Worm (Caenorhabditis elegans) whole organism, L4 larva: ENCODE measurements around the gene H25P19.1.

Experiments
- F44E2.7 ChIP-seq: fragments of 200-800 bp; sonication (Bioruptor generic); IDR thresholded peaks from 2 replicates; pipeline ENCODE4 v2.1.2; 2022; ENCODE audit warnings: missing genetic modification characterization, missing compliant biosample characterization
- Y5F2A.4 ChIP-seq: fragments of 200-800 bp; sonication (Bioruptor generic); optimal IDR thresholded peaks from 2 replicates; lab custom pipeline; 2018; ENCODE audit warnings: mild to moderate bottlenecking, missing genetic modification characterization, missing compliant biosample characterization
- ZK337.2 ChIP-seq: fragments of 200-800 bp; sonication (Bioruptor generic); IDR thresholded peaks from 2 replicates; pipeline ENCODE4 v1.3.6; 2022; ENCODE audit warnings: missing genetic modification reagents, missing genetic modification characterization, missing compliant biosample characterization
- aha-1 ChIP-seq: fragments of 150-350 bp; peaks from one replicate; lab custom pipeline; 2014; ENCODE audit warnings: missing biosample characterization, missing genetic modification characterization
- arid-1 ChIP-seq: fragments of 200-800 bp; sonication (Bioruptor generic); conservative IDR thresholded peaks from 2 replicates; pipeline ENCODE4 v1.3.6; 2022; ENCODE audit warnings: missing genetic modification reagents, missing genetic modification characterization, missing compliant biosample characterization
- ceh-28 ChIP-seq: fragments of 150-350 bp; optimal IDR thresholded peaks from 2 replicates; lab custom pipeline; 2014; ENCODE audit warnings: missing biosample characterization, missing genetic modification reagents, missing genetic modification characterization
- ceh-32 ChIP-seq: sonication (generic microtip); optimal IDR thresholded peaks from 2 replicates; lab custom pipeline; 2016; ENCODE audit warnings: mild to moderate bottlenecking, missing genetic modification characterization, missing compliant biosample characterization; ENCODE audit not compliant: poor library complexity
- ceh-44 ChIP-seq: fragments of 200-800 bp; sonication (Bioruptor generic); IDR thresholded peaks from 2 replicates; pipeline ENCODE4 v1.3.6; 2022; ENCODE audit warnings: missing genetic modification reagents, missing genetic modification characterization, missing compliant biosample characterization
- ctbp-1 ChIP-seq: fragments of 200-800 bp; sonication (Bioruptor generic); IDR thresholded peaks from 2 replicates; pipeline ENCODE4 v1.3.6; 2022; ENCODE audit warnings: missing genetic modification reagents, missing genetic modification characterization, missing compliant biosample characterization
- daf-16 ChIP-seq, 3 experiments: sonication (generic microtip); optimal IDR thresholded peaks; 2 replicates each; lab custom pipeline; 2016 to 2017; ENCODE audit warnings: missing genetic modification characterization in 3 of 3, missing genetic modification reagents in 3 of 3, mild to moderate bottlenecking in 2 of 3, missing compliant biosample characterization in 2 of 3, missing biosample characterization in 1 of 3, moderate library complexity in 1 of 3
- daf-8 ChIP-seq: fragments of 200-800 bp; sonication (Bioruptor generic); IDR thresholded peaks from 2 replicates; pipeline ENCODE4 v1.3.6; 2022; ENCODE audit warnings: missing genetic modification characterization, missing compliant biosample characterization
- dmd-6 ChIP-seq: fragments of 200-800 bp; sonication (Bioruptor generic); IDR thresholded peaks from 2 replicates; pipeline ENCODE4 v1.3.6; 2022; ENCODE audit warnings: missing genetic modification reagents, missing genetic modification characterization, missing compliant biosample characterization
- egl-27 ChIP-seq: sonication (generic microtip); optimal IDR thresholded peaks from 3 replicates; lab custom pipeline; 2017; ENCODE audit warnings: missing biosample characterization, missing genetic modification reagents, missing genetic modification characterization
- fkh-10 ChIP-seq: fragments of 150-350 bp; optimal IDR thresholded peaks from 2 replicates; lab custom pipeline; 2014; ENCODE audit warnings: missing biosample characterization, missing genetic modification reagents, missing genetic modification characterization
- hlh-11 ChIP-seq: fragments of 200-800 bp; sonication (Bioruptor generic); optimal IDR thresholded peaks from 2 replicates; lab custom pipeline; 2018; ENCODE audit warnings: mild to moderate bottlenecking, missing genetic modification characterization, missing compliant biosample characterization
- hmg-1.1 ChIP-seq: fragments of 200-800 bp; sonication (Bioruptor generic); IDR thresholded peaks from 2 replicates; pipeline ENCODE4 v1.3.6; 2022; ENCODE audit warnings: missing genetic modification reagents, missing genetic modification characterization, missing compliant biosample characterization
- jun-1 ChIP-seq: fragments of 150-350 bp; optimal IDR thresholded peaks from 2 replicates; lab custom pipeline; 2014; ENCODE audit warnings: missing biosample characterization, missing genetic modification reagents, missing genetic modification characterization
- madf-9 ChIP-seq: fragments of 200-800 bp; sonication (Bioruptor generic); conservative IDR thresholded peaks from 2 replicates; pipeline ENCODE4 v1.3.6; 2022; ENCODE audit warnings: missing genetic modification reagents, missing genetic modification characterization, missing compliant biosample characterization
- mdt-29 ChIP-seq: fragments of 200-800 bp; sonication (Bioruptor generic); IDR thresholded peaks from 2 replicates; pipeline ENCODE4 v1.3.6; 2022; ENCODE audit warnings: missing genetic modification reagents, missing genetic modification characterization, missing compliant biosample characterization
- nhr-10 ChIP-seq: fragments of 150-350 bp; optimal IDR thresholded peaks from 2 replicates; lab custom pipeline; 2014; ENCODE audit warnings: missing biosample characterization, missing genetic modification characterization
- nhr-102 ChIP-seq: sonication (generic microtip); optimal IDR thresholded peaks from 2 replicates; lab custom pipeline; 2016; ENCODE audit warnings: mild to moderate bottlenecking, missing genetic modification characterization, moderate library complexity, missing compliant biosample characterization
- nhr-11 ChIP-seq: fragments of 150-350 bp; optimal IDR thresholded peaks from 2 replicates; lab custom pipeline; 2014; ENCODE audit warnings: missing biosample characterization, missing genetic modification characterization
- nhr-41 ChIP-seq: fragments of 200-800 bp; sonication (Bioruptor generic); IDR thresholded peaks from 2 replicates; pipeline ENCODE4 v1.3.6; 2022; ENCODE audit warnings: missing genetic modification reagents, missing genetic modification characterization, missing compliant biosample characterization
- nhr-6 ChIP-seq: fragments of 150-350 bp; optimal IDR thresholded peaks from 2 replicates; lab custom pipeline; 2014; ENCODE audit warnings: missing biosample characterization, missing genetic modification characterization
- nhr-76 ChIP-seq: fragments of 150-350 bp; optimal IDR thresholded peaks from 2 replicates; lab custom pipeline; 2014; ENCODE audit warnings: missing biosample characterization, missing genetic modification characterization
- pha-4 ChIP-seq, 2 experiments: fragments of 150-350 bp in 1 of 2; fragments of 200-800 bp in 1 of 2; sonication (Bioruptor generic) in 1 of 2; IDR thresholded peaks in 1 of 2; optimal IDR thresholded peaks in 1 of 2; 2 replicates each; pipeline versions ENCODE4 v1.3.6 to Lab custom; 2014 to 2022; ENCODE audit warnings: missing genetic modification characterization in 2 of 2, missing genetic modification reagents in 2 of 2, missing biosample characterization in 1 of 2, missing compliant biosample characterization in 1 of 2
- pqm-1 ChIP-seq: sonication (generic microtip); optimal IDR thresholded peaks from 2 replicates; lab custom pipeline; 2017; ENCODE audit warnings: missing biosample characterization, missing genetic modification characterization
- skn-1 ChIP-seq: fragments of 150-350 bp; optimal IDR thresholded peaks from 2 replicates; lab custom pipeline; 2014; ENCODE audit warnings: missing biosample characterization, missing genetic modification characterization
- snpc-4 ChIP-seq: fragments of 150-350 bp; optimal IDR thresholded peaks from 2 replicates; lab custom pipeline; 2014; ENCODE audit warnings: missing biosample characterization, missing genetic modification characterization
- spr-1 ChIP-seq: sonication (generic microtip); optimal IDR thresholded peaks from 2 replicates; lab custom pipeline; 2016; ENCODE audit warnings: mild to moderate bottlenecking, missing genetic modification characterization, missing compliant biosample characterization
- spr-3 ChIP-seq: fragments of 200-800 bp; sonication (Bioruptor generic); optimal IDR thresholded peaks from 2 replicates; lab custom pipeline; 2018; ENCODE audit warnings: mild to moderate bottlenecking, missing genetic modification characterization, missing compliant biosample characterization
- tra-1 ChIP-seq: fragments of 200-800 bp; sonication (Bioruptor generic); IDR thresholded peaks from 2 replicates; pipeline ENCODE4 v1.3.6; 2022; ENCODE audit warnings: missing genetic modification reagents, missing genetic modification characterization, missing compliant biosample characterization
- unc-62 ChIP-seq, 3 experiments: fragments of 150-350 bp in 1 of 3; sonication (generic microtip); optimal IDR thresholded peaks in 2 of 3; peaks in 1 of 3; 1 replicate in 1 of 3; 2 replicates in 2 of 3; lab custom pipeline; 2014 to 2017; ENCODE audit warnings: missing biosample characterization in 3 of 3, missing genetic modification characterization in 3 of 3, missing genetic modification reagents in 3 of 3, missing genotype in 1 of 3
- zfp-2 ChIP-seq: sonication (generic microtip); optimal IDR thresholded peaks from 2 replicates; lab custom pipeline; 2016; ENCODE audit warnings: mild to moderate bottlenecking, missing genetic modification characterization, missing compliant biosample characterization
- zip-2 ChIP-seq: fragments of 150-350 bp; optimal IDR thresholded peaks from 2 replicates; lab custom pipeline; 2014; ENCODE audit warnings: missing biosample characterization, missing genetic modification characterization
- ztf-7 ChIP-seq: fragments of 150-350 bp; optimal IDR thresholded peaks from 2 replicates; lab custom pipeline; 2014; ENCODE audit warnings: missing biosample characterization, missing genetic modification characterization

The H25P19.1 gene

DNA sequence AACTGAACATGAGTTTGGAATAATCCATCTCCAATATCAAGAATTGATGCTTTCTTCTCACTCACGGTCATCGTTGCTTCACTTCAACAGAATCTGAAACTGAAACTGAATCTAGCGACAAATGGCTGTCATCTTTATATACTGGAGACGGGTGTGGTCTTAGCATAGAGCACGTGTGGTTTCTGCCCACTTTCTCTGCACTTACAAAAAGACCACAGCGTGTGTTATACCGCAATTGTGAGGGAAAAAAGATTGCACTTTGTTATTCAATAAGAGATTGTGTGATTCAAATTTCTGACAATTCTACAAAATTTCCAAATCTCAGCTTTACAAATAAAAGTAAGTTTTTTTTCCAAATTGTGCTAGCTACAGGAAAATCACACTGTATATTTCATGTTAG is 41.4 kb upstream of the H25P19.1 start, which contains the start of gene F48G7.12:
Gene F48G7.12 (minus strand): TSS at position 101 of the 400 bp plus-strand sequence.
- TF ChIP-seq daf-16 (GFP tag; optimal IDR thresholded peaks at IDR 0.05; lab: Kevin White, UChicago) (no peak), daf-16 (tag; optimal IDR thresholded peaks at IDR 0.05; lab: Kevin White, UChicago) (no peak), arid-1 (GFP tag; lab: Robert Waterston, UW) (no peak), aha-1 (no peak), zip-2 (tag; lab: Kevin White, UChicago) (no peak), zfp-2 (no peak), pha-4 (GFP tag; IDR thresholded peaks at IDR 0.05; lab: Robert Waterston, UW) (no peak), pha-4 (tag; optimal IDR thresholded peaks at IDR 0.05; lab: Kevin White, UChicago) (no peak), ceh-28 (no peak)
- TF ChIP-seq, all 104 proteins: peak for 0

DNA sequence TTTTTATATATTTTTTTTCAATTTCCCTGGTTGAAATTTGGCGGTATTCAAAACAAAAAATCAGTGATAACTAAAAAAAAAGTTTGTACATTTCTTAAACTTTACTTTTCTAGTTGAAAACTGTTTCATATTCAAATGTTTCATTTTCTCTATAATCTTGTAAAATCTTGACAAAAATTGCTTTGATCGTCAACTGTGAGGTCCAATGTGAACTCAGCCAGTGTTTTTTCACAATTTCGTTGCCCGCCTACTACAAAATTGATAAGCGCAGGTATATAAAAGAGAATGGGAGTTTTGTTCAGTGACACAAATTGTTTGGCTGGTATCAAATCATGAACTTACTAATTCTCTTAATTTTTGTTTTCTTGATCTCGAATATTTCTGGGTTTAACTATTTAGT is 40.6 kb upstream of the H25P19.1 start, which contains the start of gene ugt-42:
Gene ugt-42 (plus strand): TSS at position 301 of the 400 bp plus-strand sequence.
- TF ChIP-seq egl-27 (tag; lab: Kevin White, UChicago) (no peak), madf-9 (GFP tag; lab: Robert Waterston, UW) (no peak), mdt-29 (GFP tag; lab: Robert Waterston, UW) (no peak), pqm-1 (tag; lab: Kevin White, UChicago) (no peak), nhr-102 (tag; lab: Kevin White, UChicago) (no peak), spr-3 (GFP tag; lab: Kevin White, UChicago) (no peak), Y5F2A.4 (GFP tag; lab: Kevin White, UChicago) (no peak), spr-1 (tag; lab: Kevin White, UChicago) (no peak), ZK337.2 (GFP tag; lab: Robert Waterston, UW) (no peak), daf-8 (no peak), nhr-76 (no peak), skn-1 (tag; lab: Kevin White, UChicago) (no peak), ztf-7 (tag; lab: Kevin White, UChicago) (no peak), nhr-41 (GFP tag; lab: Robert Waterston, UW) (no peak), unc-62 (GFP tag; optimal IDR thresholded peaks at IDR 0.05 in 1 of 2; lab: Kevin White, UChicago) (no peak), unc-62 (tag; optimal IDR thresholded peaks at IDR 0.05; lab: Kevin White, UChicago) (no peak), snpc-4 (tag; lab: Kevin White, UChicago) (no peak), tra-1 (GFP tag; lab: Robert Waterston, UW) (no peak), ctbp-1 (GFP tag; lab: Robert Waterston, UW) (no peak)

DNA sequence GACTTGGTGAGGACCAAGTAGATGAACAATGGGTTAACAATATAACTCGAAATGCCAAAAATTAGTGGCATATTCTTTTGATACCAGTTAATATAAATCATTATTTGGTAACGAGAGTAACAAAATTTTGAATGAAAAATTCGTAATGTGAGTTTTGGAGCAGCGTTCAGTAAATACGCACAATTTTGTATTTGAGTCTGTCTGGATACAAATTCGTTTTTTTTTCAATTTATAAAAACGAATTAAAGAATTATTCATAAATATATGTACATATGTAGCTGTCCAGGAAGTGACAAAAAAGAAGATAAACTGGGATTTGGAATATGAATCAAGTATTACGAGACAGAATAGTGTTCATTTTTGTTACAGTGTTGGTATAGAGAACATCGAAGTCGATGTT is 34.5 kb upstream of the H25P19.1 start, which contains the start of gene srj-5:
Gene srj-5 (minus strand): TSS at position 101 of the 400 bp plus-strand sequence.
- TF ChIP-seq nhr-76 (no peak), ZK337.2 (GFP tag; lab: Robert Waterston, UW) (no peak), ztf-7 (tag; lab: Kevin White, UChicago) (no peak), ceh-32 (no peak), ceh-44 (no peak), unc-62 (GFP tag; optimal IDR thresholded peaks at IDR 0.05 in 1 of 2; lab: Kevin White, UChicago) (no peak), unc-62 (tag; optimal IDR thresholded peaks at IDR 0.05; lab: Kevin White, UChicago) (no peak), nhr-6 (tag; lab: Kevin White, UChicago) (no peak)

DNA sequence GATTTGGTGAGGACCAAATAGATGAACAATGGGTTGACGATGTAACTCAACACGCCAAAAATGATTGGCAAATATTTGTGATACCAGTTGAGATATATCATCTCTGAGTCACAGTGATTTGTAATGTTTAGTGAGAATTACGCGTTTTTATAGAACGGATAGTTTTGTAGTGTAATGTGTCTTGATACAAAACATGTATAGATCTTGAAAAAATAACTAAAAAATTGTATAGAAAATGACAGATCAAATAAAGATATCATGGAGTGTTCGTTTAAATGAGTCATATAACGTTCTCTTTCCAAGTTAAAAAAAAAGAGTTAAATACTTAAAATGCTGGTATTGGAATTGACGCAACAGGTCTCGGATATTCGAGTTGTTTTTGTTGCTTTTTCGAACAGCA is 33.1 kb upstream of the H25P19.1 start, which contains the start of gene srj-6:
Gene srj-6 (minus strand): TSS at position 101 of the 400 bp plus-strand sequence.
- TF ChIP-seq skn-1 (tag; lab: Kevin White, UChicago), result no peak
- no peak for TF ChIP-seq hlh-11 (tag; lab: Kevin White, UChicago)
- no peak for TF ChIP-seq F44E2.7 (GFP tag; lab: Robert Waterston, UW)
- no peak for TF ChIP-seq hmg-1.1
- no peak for TF ChIP-seq nhr-10 (tag; lab: Kevin White, UChicago)
- no peak for TF ChIP-seq ceh-28
- no peak for TF ChIP-seq dmd-6 (GFP tag; lab: Robert Waterston, UW)
- no peak for TF ChIP-seq ceh-32
- no peak for TF ChIP-seq nhr-11 (tag; lab: Kevin White, UChicago)
- no peak for TF ChIP-seq pqm-1 (tag; lab: Kevin White, UChicago)
- no peak for TF ChIP-seq jun-1
- TF ChIP-seq fkh-10 (GFP tag; lab: Kevin White, UChicago), result no peak
- no peak for TF ChIP-seq spr-1 (tag; lab: Kevin White, UChicago)
- TF ChIP-seq snpc-4 (tag; lab: Kevin White, UChicago), result no peak
